Worm (Caenorhabditis elegans) whole organism, late embryonic: ENCODE results near the gene Y50E8A.10.

Experiments
- C38D4.7 ChIP-seq: fragments of 200-800 bp; sonication (Bioruptor generic); optimal IDR thresholded peaks from 2 replicates; lab custom pipeline; 2018; ENCODE audit warnings: mild to moderate bottlenecking, missing genetic modification characterization, moderate library complexity, missing compliant biosample characterization
- ama-1 ChIP-seq: fragments of 150-350 bp; optimal IDR thresholded peaks from 2 replicates; lab custom pipeline; 2014
- ceh-48 ChIP-seq: sonication (generic microtip); optimal IDR thresholded peaks from 2 replicates; lab custom pipeline; 2016; ENCODE audit warnings: missing genetic modification characterization, inconsistent platforms, missing compliant biosample characterization
- ceh-6 ChIP-seq: fragments of 200-800 bp; sonication (Bioruptor generic); optimal IDR thresholded peaks from 2 replicates; lab custom pipeline; 2018; ENCODE audit warnings: mild to moderate bottlenecking, missing genetic modification characterization, missing compliant biosample characterization
- dmd-4 ChIP-seq: sonication (generic microtip); optimal IDR thresholded peaks from 2 replicates; lab custom pipeline; 2016; ENCODE audit warnings: borderline replicate concordance, missing genetic modification characterization, missing compliant biosample characterization
- dve-1 ChIP-seq: sonication (generic microtip); optimal IDR thresholded peaks from 2 replicates; lab custom pipeline; 2017; ENCODE audit warnings: antibody characterized with exemption, mild to moderate bottlenecking, missing genetic modification characterization, missing compliant biosample characterization
- ets-4 ChIP-seq: sonication (generic microtip); optimal IDR thresholded peaks from 2 replicates; lab custom pipeline; 2016; ENCODE audit warnings: missing genetic modification characterization, missing compliant biosample characterization
- eyg-1 ChIP-seq: sonication (generic microtip); optimal IDR thresholded peaks from 2 replicates; lab custom pipeline; 2016; ENCODE audit warnings: missing genotype, missing genetic modification characterization, missing compliant biosample characterization
- fkh-6 ChIP-seq: sonication (generic microtip); optimal IDR thresholded peaks from 2 replicates; lab custom pipeline; 2016; ENCODE audit warnings: missing genetic modification characterization, missing compliant biosample characterization
- lim-6 ChIP-seq: sonication (generic microtip); optimal IDR thresholded peaks from 2 replicates; lab custom pipeline; 2016; ENCODE audit warnings: missing genetic modification characterization, missing compliant biosample characterization
- mec-3 ChIP-seq: sonication (generic microtip); optimal IDR thresholded peaks from 2 replicates; lab custom pipeline; 2016; ENCODE audit warnings: borderline replicate concordance, missing genetic modification characterization, missing compliant biosample characterization
- odd-2 ChIP-seq: sonication (generic microtip); optimal IDR thresholded peaks from 2 replicates; lab custom pipeline; 2017; ENCODE audit warnings: antibody characterized with exemption, mild to moderate bottlenecking, missing genetic modification characterization, missing compliant biosample characterization
- pax-1 ChIP-seq: fragments of 150-350 bp; optimal IDR thresholded peaks from 2 replicates; lab custom pipeline; 2014; ENCODE audit warnings: missing biosample characterization, missing genetic modification characterization
- pha-4 ChIP-seq: fragments of 150-350 bp; optimal IDR thresholded peaks from 2 replicates; lab custom pipeline; 2018; ENCODE audit warnings: missing biosample characterization, missing genetic modification reagents, missing genetic modification characterization
- pqm-1 ChIP-seq: sonication (generic microtip); optimal IDR thresholded peaks from 2 replicates; lab custom pipeline; 2016; ENCODE audit warnings: missing genetic modification characterization, missing compliant biosample characterization
- rnt-1 ChIP-seq: sonication (generic microtip); optimal IDR thresholded peaks from 2 replicates; lab custom pipeline; 2016; ENCODE audit warnings: missing genetic modification characterization, missing compliant biosample characterization
- sdc-2 ChIP-seq: sonication (generic microtip); optimal IDR thresholded peaks from 2 replicates; lab custom pipeline; 2016; ENCODE audit warnings: missing genotype, missing genetic modification characterization, missing compliant biosample characterization
- syd-9 ChIP-seq: sonication (generic microtip); optimal IDR thresholded peaks from 2 replicates; lab custom pipeline; 2016; ENCODE audit warnings: mild to moderate bottlenecking, missing genetic modification characterization, moderate library complexity, missing compliant biosample characterization
- tbx-7 ChIP-seq: sonication (generic microtip); optimal IDR thresholded peaks from 2 replicates; lab custom pipeline; 2016; ENCODE audit warnings: missing genotype, missing genetic modification characterization, missing compliant biosample characterization
- unc-55 ChIP-seq: sonication (generic microtip); optimal IDR thresholded peaks from 2 replicates; lab custom pipeline; 2017; ENCODE audit warnings: missing biosample characterization, missing genetic modification reagents, missing genetic modification characterization

Y50E8A.10 gene

ce11 chrV:14828407-14828806 lies 48.6 kb downstream of the Y50E8A.10 start:
- TF ChIP-seq mec-3 (tag; lab: Kevin White, UChicago) (no peak), dmd-4 (no peak), ets-4 (tag; lab: Kevin White, UChicago) (no peak), ceh-48 (tag; lab: Kevin White, UChicago) (no peak), odd-2 (tag; lab: Kevin White, UChicago) (no peak), dve-1 (tag; lab: Kevin White, UChicago) (no peak), fkh-6 (tag; lab: Kevin White, UChicago) (no peak), pqm-1 (tag; lab: Kevin White, UChicago) (no peak), C38D4.7 (no peak), eyg-1 (tag; lab: Kevin White, UChicago) (no peak), pax-1 (tag; lab: Kevin White, UChicago) (no peak), sdc-2 (tag; lab: Kevin White, UChicago) (no peak), syd-9 (no peak), ama-1 (lab: Kevin White, UChicago) (no peak), ceh-6 (GFP tag; lab: Kevin White, UChicago) (no peak), pha-4 (no peak), lim-6 (no peak), unc-55 (GFP tag; lab: Kevin White, UChicago) (no peak), rnt-1 (tag; lab: Kevin White, UChicago) (no peak), tbx-7 (tag; lab: Kevin White, UChicago) (no peak)
- TF ChIP-seq, all 69 proteins: peak for 0
